Worm (Caenorhabditis elegans): ENCODE data around the gene K02D10.4.

Gene K02D10.4

ce11 chrIII:8742584-8742983, 37.2 kb downstream of the K02D10.4 start:
- TF ChIP-seq nhr-237 (tag; optimal IDR thresholded peaks at IDR 0.05) (no peak), efl-1 (optimal IDR thresholded peaks at IDR 0.05) (no peak), efl-1 (GFP tag; optimal IDR thresholded peaks at IDR 0.05 in 1 of 2) (peak in 1 of 2 experiments; percentile 72), Y116A8C.19 (tag; optimal IDR thresholded peaks at IDR 0.05; ENCODE audit: borderline replicate concordance) (no peak), unc-62 (GFP tag; optimal IDR thresholded peaks at IDR 0.05) (no peak), nhr-47 (tag; optimal IDR thresholded peaks at IDR 0.05) (no peak), aly-2 (tag; optimal IDR thresholded peaks at IDR 0.05) (no peak), fkh-10 (GFP tag; optimal IDR thresholded peaks at IDR 0.05) (peak; percentile 70)

ce11 chrIII:8741955-8742354, 37.9 kb downstream of the K02D10.4 start:
- TF ChIP-seq sptf-1 (tag; optimal IDR thresholded peaks at IDR 0.05) (no peak), efl-1 (optimal IDR thresholded peaks at IDR 0.05) (no peak), efl-1 (GFP tag; optimal IDR thresholded peaks at IDR 0.05 in 1 of 2) (peak in 1 of 2 experiments; percentile 91)

- TF ChIP-seq ztf-11 (tag; optimal IDR thresholded peaks at IDR 0.05) (peak in 1 of 2 experiments; percentile 84), ets-5 (GFP tag; IDR thresholded peaks at IDR 0.05) (no peak), mef-2 (tag; optimal IDR thresholded peaks at IDR 0.05) (peak; percentile 69), nhr-19 (GFP tag; conservative IDR thresholded peaks at IDR 0.05) (peak; percentile 95), zag-1 (tag; optimal IDR thresholded peaks at IDR 0.05) (peak; percentile 82), aly-2 (tag; optimal IDR thresholded peaks at IDR 0.05) (peak; percentile 78), mab-9 (GFP tag; IDR thresholded peaks at IDR 0.05) (peak; percentile 68), fkh-8 (tag; optimal IDR thresholded peaks at IDR 0.05) (peak; percentile 91), grh-1 (GFP tag; IDR thresholded peaks at IDR 0.05) (peak; percentile 98), nhr-28 (tag; optimal IDR thresholded peaks at IDR 0.05) (no peak), zip-4 (GFP tag; optimal IDR thresholded peaks at IDR 0.05) (peak; percentile 89), xbp-1 (tag; optimal IDR thresholded peaks at IDR 0.05) (peak; percentile 93), nhr-20 (tag; optimal IDR thresholded peaks at IDR 0.05) (peak; percentile 96), elt-3 (tag; optimal IDR thresholded peaks at IDR 0.05) (peak in 3 of 6 experiments; percentile 35 to 89 (median 88)), C16A3.4 (tag; optimal IDR thresholded peaks at IDR 0.05) (peak; percentile 97), unc-98 (GFP tag; IDR thresholded peaks at IDR 0.05) (peak; percentile 47; the same call in 1 of the 2 replicates), lin-15B (tag; optimal IDR thresholded peaks at IDR 0.05) (peak; percentile 90), hlh-17 (GFP tag; optimal IDR thresholded peaks at IDR 0.05; ENCODE audit: borderline replicate concordance) (no peak), nhr-85 (tag) (peak; percentile 98), unc-130 (tag; optimal IDR thresholded peaks at IDR 0.05) (peak; percentile 80), nhr-12 (tag; optimal IDR thresholded peaks at IDR 0.05) (no peak), ceh-82 (tag; optimal IDR thresholded peaks at IDR 0.05) (peak; percentile 93 to 97 (median 94)), ces-1 (GFP tag; optimal IDR thresholded peaks at IDR 0.05) (no peak), nhr-11 (tag; optimal IDR thresholded peaks at IDR 0.05) (peak; percentile 89), nhr-237 (tag; optimal IDR thresholded peaks at IDR 0.05) (peak; percentile 45), dsc-1 (tag; optimal IDR thresholded peaks at IDR 0.05) (peak; percentile 96), lin-39 (tag; optimal IDR thresholded peaks at IDR 0.05) (peak; percentile 94), lin-13 (GFP tag; optimal IDR thresholded peaks at IDR 0.05) (peak; percentile 92), efl-1 (optimal IDR thresholded peaks at IDR 0.05) (peak; percentile 97 to 100), efl-1 (GFP tag; optimal IDR thresholded peaks at IDR 0.05 in 1 of 2) (peak; percentile 99 to 100), C04F5.9 (tag; optimal IDR thresholded peaks at IDR 0.05) (peak; percentile 94), tbx-2 (tag; optimal IDR thresholded peaks at IDR 0.05) (peak; percentile 97), F16B12.6 (tag; optimal IDR thresholded peaks at IDR 0.05) (peak; percentile 66), mdl-1 (tag; optimal IDR thresholded peaks at IDR 0.05) (peak in 1 of 2 experiments; percentile 85), nhr-76 (tag; optimal IDR thresholded peaks at IDR 0.05) (no peak), sptf-1 (tag; optimal IDR thresholded peaks at IDR 0.05) (no peak), C34B4.2 (tag; optimal IDR thresholded peaks at IDR 0.05) (peak; percentile 49), hlh-4 (tag; optimal IDR thresholded peaks at IDR 0.05) (no peak), elt-2 (tag; optimal IDR thresholded peaks at IDR 0.05) (peak; percentile 85), nhr-71 (tag; optimal IDR thresholded peaks at IDR 0.05) (peak; percentile 98), sup-37 (GFP tag; optimal IDR thresholded peaks at IDR 0.05) (peak; percentile 91), unc-86 (tag; optimal IDR thresholded peaks at IDR 0.05) (peak; percentile 94), skn-1 (tag; optimal IDR thresholded peaks at IDR 0.05) (peak; percentile 71), Y116A8C.19 (tag; optimal IDR thresholded peaks at IDR 0.05; ENCODE audit: borderline replicate concordance) (no peak)
Measured at ce11 chrIII:8741276-8741860, 38.4 kb downstream of the K02D10.4 start, which contains the start of gene pdhk-2. TSS of gene pdhk-2 (minus strand) at chrIII:8741412.
